Worm (Caenorhabditis elegans): ENCODE measurements around the gene F55C9.11.

Gene F55C9.11

ce11 chrV:19296723-19297122 lies 12.8 kb downstream of the F55C9.11 start, which contains the start of gene F55C9.6:
F55C9.6 (minus strand) TSS chrV:19296823.
- no peak for TF ChIP-seq ceh-82 (tag; optimal IDR thresholded peaks at IDR 0.05)
- TF ChIP-seq zag-1 (tag; optimal IDR thresholded peaks at IDR 0.05), result no peak
- no peak for TF ChIP-seq pha-4 (tag; optimal IDR thresholded peaks at IDR 0.05)
- no peak for TF ChIP-seq lin-39 (tag; optimal IDR thresholded peaks at IDR 0.05)
- TF ChIP-seq ZK546.5 (tag; optimal IDR thresholded peaks at IDR 0.05), result no peak
- TF ChIP-seq nfya-1 (tag; optimal IDR thresholded peaks at IDR 0.05; ENCODE audit: insufficient read depth), result no peak
- no peak for TF ChIP-seq ceh-28 (tag; optimal IDR thresholded peaks at IDR 0.05)

DNA sequence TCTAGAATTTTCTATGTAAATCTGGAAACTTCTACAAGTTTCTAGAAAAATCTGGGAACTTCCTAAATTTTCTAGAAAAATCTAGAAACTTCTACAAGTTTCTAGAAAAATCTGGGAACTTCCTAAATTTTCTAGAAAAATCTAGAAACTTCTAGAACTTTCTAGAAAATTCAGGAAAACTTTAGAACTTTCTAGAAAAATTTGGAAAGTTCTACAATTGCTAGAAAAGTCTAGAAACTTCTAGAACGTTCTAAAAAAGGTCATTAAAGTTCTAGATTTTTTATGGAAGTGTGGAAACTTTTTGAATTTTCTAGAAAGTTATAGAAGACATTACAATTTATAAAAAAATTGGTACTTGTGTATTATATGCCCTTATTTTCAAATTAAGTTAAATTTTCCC lies 16.5 kb downstream of the F55C9.11 start, which contains the start of gene F55C9.5:
Gene F55C9.5 (minus strand): TSS at position 101 of the 400 bp plus-strand sequence.
- no peak for TF ChIP-seq nhr-237 (tag; optimal IDR thresholded peaks at IDR 0.05)
- no peak for TF ChIP-seq ztf-4 (tag; optimal IDR thresholded peaks at IDR 0.05)
- TF ChIP-seq tbx-2 (tag; optimal IDR thresholded peaks at IDR 0.05), result no peak
- no peak for TF ChIP-seq mdl-1 (tag; optimal IDR thresholded peaks at IDR 0.05)
- no peak for TF ChIP-seq ceh-28 (tag; optimal IDR thresholded peaks at IDR 0.05)
- TF ChIP-seq nhr-28 (tag; optimal IDR thresholded peaks at IDR 0.05), result no peak
- TF ChIP-seq nhr-77 (tag; optimal IDR thresholded peaks at IDR 0.05), result no peak
- TF ChIP-seq elt-1 (tag; optimal IDR thresholded peaks at IDR 0.05), result no peak
- TF ChIP-seq snpc-4 (tag; optimal IDR thresholded peaks at IDR 0.05), result no peak
- no peak for TF ChIP-seq pqm-1 (tag; optimal IDR thresholded peaks at IDR 0.05)
- TF ChIP-seq ceh-9 (tag; optimal IDR thresholded peaks at IDR 0.05), result no peak
- no peak for TF ChIP-seq lsy-12 (tag; optimal IDR thresholded peaks at IDR 0.05)
- TF ChIP-seq R02D3.7 (tag; optimal IDR thresholded peaks at IDR 0.05), result no peak
- no peak for TF ChIP-seq eor-1 (tag; optimal IDR thresholded peaks at IDR 0.05)
- TF ChIP-seq nhr-11 (tag; optimal IDR thresholded peaks at IDR 0.05), result no peak

DNA sequence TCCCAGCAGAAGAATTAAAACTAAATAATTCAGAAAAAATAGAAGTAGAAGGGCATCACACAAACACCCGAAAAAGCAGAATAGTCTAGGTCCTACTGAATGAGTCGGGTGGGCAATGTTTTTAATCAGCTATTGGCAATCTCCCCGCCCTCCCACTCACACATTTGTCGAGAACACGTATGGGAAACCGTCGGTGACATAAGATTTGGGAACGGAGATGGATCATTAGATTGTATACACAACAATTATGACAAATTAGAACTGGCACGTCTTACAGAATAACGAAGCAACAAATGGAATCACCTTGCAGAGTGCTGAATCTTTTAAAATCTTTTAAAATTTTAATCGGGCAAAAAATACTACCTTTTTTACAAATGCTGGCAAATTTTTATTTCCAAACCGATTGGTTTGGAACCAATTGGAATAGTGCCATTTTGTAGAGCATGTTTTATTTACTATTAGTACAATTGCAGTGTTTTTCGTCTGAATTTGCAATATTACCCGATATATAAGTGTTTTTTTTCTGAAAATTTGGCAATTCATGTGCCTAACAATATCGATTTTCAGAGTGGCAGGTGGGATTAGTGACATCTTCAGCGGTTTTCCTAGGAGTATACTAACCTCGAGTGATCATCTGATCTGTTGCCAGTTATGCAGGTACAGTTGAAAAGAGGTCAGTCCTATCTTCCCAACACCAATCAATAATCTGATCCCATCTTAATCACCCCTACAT lies 21.3 kb downstream of the F55C9.11 start, which contains the start of the genes F55C9.3 and fbxb-57:
Gene F55C9.3 (minus strand): TSS at position 101 of the 733 bp plus-strand sequence.
Gene fbxb-57 (plus strand): TSS at position 683 of the 733 bp plus-strand sequence.
- TF ChIP-seq nhr-25 (tag; optimal IDR thresholded peaks at IDR 0.05) (no peak), nhr-77 (tag; optimal IDR thresholded peaks at IDR 0.05) (no peak), jun-1 (tag; optimal IDR thresholded peaks at IDR 0.05) (no peak), nhr-28 (tag; optimal IDR thresholded peaks at IDR 0.05) (no peak), egl-27 (tag; optimal IDR thresholded peaks at IDR 0.05) (no peak), nhr-76 (tag; optimal IDR thresholded peaks at IDR 0.05) (no peak), eor-1 (tag; optimal IDR thresholded peaks at IDR 0.05) (no peak), lin-39 (tag; optimal IDR thresholded peaks at IDR 0.05) (no peak), elt-1 (tag; optimal IDR thresholded peaks at IDR 0.05) (no peak), hmg-11 (tag; optimal IDR thresholded peaks at IDR 0.05) (no peak), R02D3.7 (tag; optimal IDR thresholded peaks at IDR 0.05) (no peak), sea-2 (GFP tag; optimal IDR thresholded peaks at IDR 0.05) (no peak), fkh-10 (GFP tag; optimal IDR thresholded peaks at IDR 0.05) (no peak), pha-4 (tag; optimal IDR thresholded peaks at IDR 0.05) (no peak), nhr-43 (tag; optimal IDR thresholded peaks at IDR 0.05; ENCODE audit: poor library complexity, severe bottlenecking) (no peak)

ce11 chrV:19285921-19286320 lies 23.6 kb downstream of the F55C9.11 start:
- TF ChIP-seq nhr-77 (tag; optimal IDR thresholded peaks at IDR 0.05), result no peak
- TF ChIP-seq ceh-28 (tag; optimal IDR thresholded peaks at IDR 0.05), result no peak
- no peak for TF ChIP-seq ZK546.5 (tag; optimal IDR thresholded peaks at IDR 0.05)
- TF ChIP-seq snpc-4 (tag; optimal IDR thresholded peaks at IDR 0.05), result no peak
- TF ChIP-seq ztf-4 (tag; optimal IDR thresholded peaks at IDR 0.05), result no peak
- no peak for TF ChIP-seq nhr-76 (tag; optimal IDR thresholded peaks at IDR 0.05)
- TF ChIP-seq tbx-2 (tag; optimal IDR thresholded peaks at IDR 0.05), result no peak
- TF ChIP-seq fos-1 (tag; optimal IDR thresholded peaks at IDR 0.05), result no peak
- no peak for TF ChIP-seq ceh-82 (tag; optimal IDR thresholded peaks at IDR 0.05)
- no peak for TF ChIP-seq nhr-23 (tag; optimal IDR thresholded peaks at IDR 0.05)
- TF ChIP-seq lin-15B (tag; optimal IDR thresholded peaks at IDR 0.05), result no peak
- TF ChIP-seq egl-27 (tag; optimal IDR thresholded peaks at IDR 0.05), result no peak

DNA sequence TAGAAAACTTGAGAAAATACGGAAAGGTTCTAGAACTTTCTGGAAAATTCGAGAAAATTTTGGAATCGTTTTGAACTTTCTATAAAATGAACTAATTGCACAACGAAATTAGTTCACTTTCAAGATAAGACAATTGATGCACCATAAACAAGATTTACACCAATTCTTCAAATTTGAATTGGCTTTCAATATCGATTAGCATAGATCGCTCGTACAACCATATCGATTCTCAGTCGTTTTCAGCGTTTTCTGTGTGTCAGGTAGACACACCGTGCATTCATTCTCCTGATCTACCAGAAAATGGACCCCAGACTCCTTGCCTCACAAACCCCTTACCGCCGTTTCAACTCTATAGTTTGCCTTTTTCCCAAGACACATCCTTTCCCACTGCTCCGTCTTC lies 27.2 kb downstream of the F55C9.11 start, which contains the start of gene fbxb-117:
Gene fbxb-117 (plus strand): TSS at position 301 of the 400 bp plus-strand sequence.
- no peak for TF ChIP-seq elt-1 (tag; optimal IDR thresholded peaks at IDR 0.05)
- no peak for TF ChIP-seq ztf-4 (tag; optimal IDR thresholded peaks at IDR 0.05)
- no peak for TF ChIP-seq nfya-1 (tag; optimal IDR thresholded peaks at IDR 0.05; ENCODE audit: insufficient read depth)
- no peak for TF ChIP-seq nhr-25 (tag; optimal IDR thresholded peaks at IDR 0.05)
- no peak for TF ChIP-seq zag-1 (tag; optimal IDR thresholded peaks at IDR 0.05)
- no peak for TF ChIP-seq egl-27 (tag; optimal IDR thresholded peaks at IDR 0.05)
- no peak for TF ChIP-seq ztf-11 (tag; optimal IDR thresholded peaks at IDR 0.05)
- TF ChIP-seq mml-1 (tag; optimal IDR thresholded peaks at IDR 0.05), result no peak
- no peak for TF ChIP-seq nhr-77 (tag; optimal IDR thresholded peaks at IDR 0.05)
- no peak for TF ChIP-seq skn-1 (tag; optimal IDR thresholded peaks at IDR 0.05)
- TF ChIP-seq nhr-67 (tag; optimal IDR thresholded peaks at IDR 0.05), result no peak
- TF ChIP-seq sea-2 (GFP tag; optimal IDR thresholded peaks at IDR 0.05), result no peak
- no peak for TF ChIP-seq lin-15B (tag; optimal IDR thresholded peaks at IDR 0.05)
- TF ChIP-seq ceh-82 (tag; optimal IDR thresholded peaks at IDR 0.05), result no peak
- TF ChIP-seq nhr-28 (tag; optimal IDR thresholded peaks at IDR 0.05), result no peak
- no peak for TF ChIP-seq snpc-4 (tag; optimal IDR thresholded peaks at IDR 0.05)
- no peak for TF ChIP-seq unc-39 (tag; optimal IDR thresholded peaks at IDR 0.05)
